Worm (Caenorhabditis elegans) whole organism, L3 larva: ENCODE measurements around the gene F59B2.8.

Experiments used
- ZK546.5 ChIP-seq: sonication (generic microtip); optimal IDR thresholded peaks from 2 replicates; lab custom pipeline; 2017; ENCODE audit warnings: missing biosample characterization, missing genetic modification characterization
- aly-2 ChIP-seq: fragments of 150-350 bp; optimal IDR thresholded peaks from 2 replicates; lab custom pipeline; 2014; ENCODE audit warnings: missing biosample characterization, missing genetic modification characterization
- elt-1 ChIP-seq: fragments of 150-350 bp; optimal IDR thresholded peaks from 2 replicates; lab custom pipeline; 2014; ENCODE audit warnings: missing biosample characterization, missing genetic modification characterization
- elt-3 ChIP-seq, 3 experiments: fragments of 150-350 bp in 1 of 3; sonication (generic microtip) in 2 of 3; optimal IDR thresholded peaks; 2 replicates in 2 of 3; 4 replicates in 1 of 3; lab custom pipeline; 2014 to 2017; ENCODE audit warnings: missing biosample characterization in 3 of 3, missing genetic modification characterization in 3 of 3
- jun-1 ChIP-seq: fragments of 150-350 bp; optimal IDR thresholded peaks from 2 replicates; lab custom pipeline; 2014; ENCODE audit warnings: missing biosample characterization, missing genetic modification reagents, missing genetic modification characterization
- lin-39 ChIP-seq: fragments of 150-350 bp; optimal IDR thresholded peaks from 2 replicates; lab custom pipeline; 2018; ENCODE audit warnings: missing biosample characterization, missing genetic modification reagents, missing genetic modification characterization
- nhr-25 ChIP-seq: sonication (generic microtip); optimal IDR thresholded peaks from 2 replicates; lab custom pipeline; 2017; ENCODE audit warnings: missing biosample characterization, missing genetic modification characterization
- pqm-1 ChIP-seq: fragments of 150-350 bp; optimal IDR thresholded peaks from 2 replicates; lab custom pipeline; 2017; ENCODE audit warnings: missing biosample characterization, missing genetic modification characterization, inconsistent platforms
- sea-2 ChIP-seq: fragments of 150-350 bp; sonication (generic microtip); optimal IDR thresholded peaks from 4 replicates; lab custom pipeline; 2014; ENCODE audit warnings: missing biosample characterization, missing genetic modification reagents, missing genetic modification characterization
- snpc-4 ChIP-seq: fragments of 150-350 bp; optimal IDR thresholded peaks from 2 replicates; lab custom pipeline; 2014; ENCODE audit warnings: missing biosample characterization, missing genetic modification characterization
- unc-62 ChIP-seq: fragments of 150-350 bp; sonication (generic microtip); optimal IDR thresholded peaks from 4 replicates; lab custom pipeline; 2014; ENCODE audit warnings: missing biosample characterization, missing genetic modification reagents, missing genetic modification characterization
- zag-1 ChIP-seq: fragments of 150-350 bp; optimal IDR thresholded peaks from 2 replicates; lab custom pipeline; 2014; ENCODE audit warnings: missing biosample characterization, missing genetic modification characterization
- ztf-11 ChIP-seq: fragments of 150-350 bp; optimal IDR thresholded peaks from 2 replicates; lab custom pipeline; 2014; ENCODE audit warnings: missing biosample characterization, missing genetic modification characterization
- ztf-4 ChIP-seq: fragments of 150-350 bp; optimal IDR thresholded peaks from 2 replicates; lab custom pipeline; 2014; ENCODE audit warnings: missing biosample characterization, missing genetic modification characterization

ce11 chrIII:9047260-9047659, 37.3 kb upstream of the F59B2.8 start:
- TF ChIP-seq ZK546.5 (tag; lab: Kevin White, UChicago) (no peak), zag-1 (tag; lab: Kevin White, UChicago) (no peak), snpc-4 (tag; lab: Kevin White, UChicago) (no peak), ztf-11 (tag; lab: Kevin White, UChicago) (no peak), jun-1 (tag; lab: Kevin White, UChicago) (no peak), lin-39 (no peak), pqm-1 (tag; lab: Kevin White, UChicago) (no peak), sea-2 (GFP tag; lab: Kevin White, UChicago) (no peak), elt-3 (tag; optimal IDR thresholded peaks at IDR 0.05; lab: Kevin White, UChicago) (no peak), elt-1 (tag; lab: Kevin White, UChicago) (no peak), ztf-4 (tag; lab: Kevin White, UChicago) (no peak), unc-62 (GFP tag; lab: Kevin White, UChicago) (no peak), nhr-25 (tag; lab: Kevin White, UChicago) (no peak), aly-2 (no peak)
